Worm (Caenorhabditis elegans): Measurements from ENCODE around the gene jamp-1.

- TF ChIP-seq ztf-11 (tag; optimal IDR thresholded peaks at IDR 0.05) = no peak
- TF ChIP-seq nhr-76 (tag; optimal IDR thresholded peaks at IDR 0.05) = no peak
- no peak for TF ChIP-seq elt-3 (tag; optimal IDR thresholded peaks at IDR 0.05)
- no peak for TF ChIP-seq blmp-1 (tag; optimal IDR thresholded peaks at IDR 0.05)
- TF ChIP-seq M03D4.4 (tag; optimal IDR thresholded peaks at IDR 0.05) = no peak
- no peak for TF ChIP-seq nhr-237 (tag; optimal IDR thresholded peaks at IDR 0.05)
- no peak for TF ChIP-seq unc-62 (GFP tag; optimal IDR thresholded peaks at IDR 0.05)
- TF ChIP-seq ceh-43 (GFP tag; optimal IDR thresholded peaks at IDR 0.05) = no peak
Measured at ce11 chrV:6016097-6016496, 35.0 kb downstream of the jamp-1 start.
